Worm (Caenorhabditis elegans): ENCODE results near the gene F47B10.9.

Gene F47B10.9

DNA sequence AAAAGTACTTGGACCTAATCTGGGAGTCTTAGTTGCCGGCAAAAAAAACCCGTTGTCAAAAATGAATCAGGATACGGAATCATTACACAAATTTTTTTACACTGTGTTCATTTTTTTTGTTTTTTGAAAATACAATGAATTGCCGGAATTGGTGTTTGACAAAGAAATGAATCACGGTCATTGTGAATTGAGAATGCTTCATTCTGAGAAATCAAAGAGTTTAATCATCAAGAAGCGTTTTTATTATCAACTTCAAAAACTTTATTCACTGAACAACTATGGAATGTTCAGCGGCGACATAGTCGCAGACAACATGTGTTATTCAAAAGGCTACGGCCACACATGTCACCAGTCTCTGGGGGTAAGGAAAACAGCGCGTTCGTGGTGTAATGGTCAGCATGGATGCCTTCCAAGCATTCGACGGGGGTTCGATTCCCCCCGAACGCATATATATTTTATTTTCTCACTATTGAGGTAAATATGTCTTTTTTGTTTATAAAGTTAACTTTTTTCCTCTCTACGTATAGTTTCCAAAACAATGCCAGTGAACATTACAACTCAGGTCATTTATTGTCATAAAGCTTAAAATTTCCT, 49.7 kb upstream of the F47B10.9 start, which contains the start of gene nas-10 (continued):
- TF ChIP-seq Y67H2A.10 (GFP tag; conservative IDR thresholded peaks at IDR 0.05) (no peak), D2030.7 (GFP tag; IDR thresholded peaks at IDR 0.05) (peak; percentile 73), hmg-20 (GFP tag; IDR thresholded peaks at IDR 0.05) (peak; percentile 57; the same call in 1 of the 2 replicates), F37B4.10 (GFP tag; IDR thresholded peaks at IDR 0.05) (no peak), T26A5.8 (tag; optimal IDR thresholded peaks at IDR 0.05) (peak; percentile 27), mes-4 (tag; optimal IDR thresholded peaks at IDR 0.05) (peak; percentile 89), unc-62 (GFP tag; optimal IDR thresholded peaks at IDR 0.05) (no peak), hmg-1.2 (GFP tag; IDR thresholded peaks at IDR 0.05) (peak; percentile 84), atf-7 (tag; optimal IDR thresholded peaks at IDR 0.05) (peak; percentile 22), ztf-18 (tag; optimal IDR thresholded peaks at IDR 0.05) (peak; percentile 69), F33H1.4 (GFP tag; IDR thresholded peaks at IDR 0.05) (no peak), egrh-3 (GFP tag; IDR thresholded peaks at IDR 0.05) (no peak), K11D2.4 (GFP tag; IDR thresholded peaks at IDR 0.05) (0 out of 2 replicates have a peak, but pooled peaks have one; percentile 45), ztf-25 (GFP tag; IDR thresholded peaks at IDR 0.05) (peak; percentile 78; the same call in 1 of the 2 replicates), fkh-3 (tag; optimal IDR thresholded peaks at IDR 0.05) (no peak), F39B2.1 (GFP tag; IDR thresholded peaks at IDR 0.05) (no peak), aptf-2 (GFP tag; conservative IDR thresholded peaks at IDR 0.05) (0 out of 2 replicates have a peak, but pooled peaks have one; percentile 25), snpc-3.4 (tag; optimal IDR thresholded peaks at IDR 0.05) (peak; percentile 87), ztf-6 (GFP tag; IDR thresholded peaks at IDR 0.05) (no peak), nfyb-1 (GFP tag; IDR thresholded peaks at IDR 0.05) (peak; percentile 85), F22D6.2 (tag; optimal IDR thresholded peaks at IDR 0.05) (no peak), ZK185.1 (tag; optimal IDR thresholded peaks at IDR 0.05; ENCODE audit: poor library complexity, severe bottlenecking) (peak; percentile 76), tbp1 (GFP tag; optimal IDR thresholded peaks at IDR 0.05) (peak; percentile 99), lin-54 (GFP tag; optimal IDR thresholded peaks at IDR 0.05) (no peak), mxl-1 (tag; optimal IDR thresholded peaks at IDR 0.05) (peak; percentile 68), mel-28 (tag; optimal IDR thresholded peaks at IDR 0.05; ENCODE audit: borderline replicate concordance) (peak; percentile 40), tlf-1 (GFP tag; optimal IDR thresholded peaks at IDR 0.05) (no peak), ceh-100 (GFP tag; IDR thresholded peaks at IDR 0.05) (no peak), egl-44 (GFP tag; IDR thresholded peaks at IDR 0.05) (peak; percentile 88), him-1 (tag; optimal IDR thresholded peaks at IDR 0.05) (peak; percentile 90), C06A6.2 (GFP tag; conservative IDR thresholded peaks at IDR 0.05) (no peak), tbx-9 (tag; optimal IDR thresholded peaks at IDR 0.05; ENCODE audit: borderline replicate concordance) (no peak), lir-1 (GFP tag; conservative IDR thresholded peaks at IDR 0.05) (0 out of 2 replicates have a peak, but pooled peaks have one; percentile 10), ccch-3 (GFP tag; optimal IDR thresholded peaks at IDR 0.05) (peak; percentile 35), madf-3 (GFP tag; IDR thresholded peaks at IDR 0.05) (no peak), lin-40 (tag; optimal IDR thresholded peaks at IDR 0.05) (no peak), hlh-12 (tag; optimal IDR thresholded peaks at IDR 0.05) (peak; percentile 34), chd-7 (tag; optimal IDR thresholded peaks at IDR 0.05) (peak; percentile 53), Y95B8A.8 (GFP tag; IDR thresholded peaks at IDR 0.05) (no peak), F55B11.4 (tag; optimal IDR thresholded peaks at IDR 0.05; ENCODE audit: borderline replicate concordance, insufficient read depth) (no peak), hsf-1 (GFP tag; IDR thresholded peaks at IDR 0.05) (no peak), rpc-1 (optimal IDR thresholded peaks at IDR 0.05) (peak; percentile 91), rpc-1 (tag; optimal IDR thresholded peaks at IDR 0.05) (peak; percentile 96), snpc-1.1 (tag; optimal IDR thresholded peaks at IDR 0.05; ENCODE audit: insufficient read depth) (peak; percentile 58), B0019.2 (GFP tag; conservative IDR thresholded peaks at IDR 0.05) (no peak), nhr-120 (GFP tag; IDR thresholded peaks at IDR 0.05) (no peak), Y53G8AR.9 (GFP tag; conservative IDR thresholded peaks at IDR 0.05) (no peak), sptf-2 (GFP tag; optimal IDR thresholded peaks at IDR 0.05) (peak; percentile 2), dpff-1 (tag; optimal IDR thresholded peaks at IDR 0.05) (no peak)
